Fruit fly (Drosophila melanogaster) whole organism, adult: ENCODE data around the gene CG17717.

Source experiments
- CG12768 ChIP-seq: fragments of 200-800 bp; sonication (Bioruptor generic); optimal IDR thresholded peaks from 2 replicates; lab custom pipeline; 2017; ENCODE audit warnings: missing biosample characterization, missing genetic modification characterization, mild to moderate bottlenecking, moderate library complexity, missing genetic modification reagents
- CG1620 ChIP-seq: fragments of 200-800 bp; sonication (Bioruptor generic); optimal IDR thresholded peaks from 2 replicates; lab custom pipeline; 2016; ENCODE audit warnings: missing biosample characterization, missing genetic modification characterization
- CG33017 ChIP-seq: fragments of 200-800 bp; sonication (Bioruptor generic); optimal IDR thresholded peaks from 2 replicates; lab custom pipeline; 2018; ENCODE audit warnings: missing biosample characterization, mild to moderate bottlenecking, missing genetic modification characterization, moderate library complexity
- CG5204 ChIP-seq: fragments of 200-800 bp; sonication (Bioruptor generic); optimal IDR thresholded peaks from 2 replicates; lab custom pipeline; 2016; ENCODE audit warnings: missing biosample characterization, missing genetic modification characterization
- CG7101 ChIP-seq: fragments of 200-800 bp; sonication (Bioruptor generic); optimal IDR thresholded peaks from 2 replicates; lab custom pipeline; 2018; ENCODE audit warnings: missing biosample characterization, mild to moderate bottlenecking, missing genetic modification characterization, moderate library complexity
- Clk ChIP-seq: fragments of 200-800 bp; sonication (Bioruptor generic); optimal IDR thresholded peaks from 2 replicates; lab custom pipeline; 2017; ENCODE audit warnings: missing biosample characterization, missing genetic modification characterization
- Crg-1 ChIP-seq: fragments of 200-800 bp; sonication (Bioruptor generic); optimal IDR thresholded peaks from 2 replicates; lab custom pipeline; 2016; ENCODE audit warnings: missing biosample characterization, missing genetic modification characterization
- Mnt ChIP-seq: fragments of 200-800 bp; sonication (Bioruptor generic); optimal IDR thresholded peaks from 2 replicates; lab custom pipeline; 2016; ENCODE audit warnings: missing biosample characterization, mild to moderate bottlenecking, missing genetic modification characterization
- bab1 ChIP-seq: fragments of 200-800 bp; sonication (Bioruptor generic); optimal IDR thresholded peaks from 3 replicates; lab custom pipeline; 2019; ENCODE audit warnings: missing biosample characterization, mild to moderate bottlenecking, missing genetic modification characterization, moderate library complexity
- cic ChIP-seq: fragments of 200-800 bp; sonication (Bioruptor generic); optimal IDR thresholded peaks from 2 replicates; lab custom pipeline; 2017; ENCODE audit warnings: missing biosample characterization, mild to moderate bottlenecking, missing genetic modification characterization, moderate library complexity
- kay ChIP-seq: fragments of 200-800 bp; sonication (Bioruptor generic); peaks from one replicate; lab custom pipeline; 2016; ENCODE audit warnings: missing biosample characterization, missing genetic modification characterization, borderline replicate concordance
- ovo ChIP-seq: fragments of 200-800 bp; sonication (Bioruptor generic); optimal IDR thresholded peaks from 2 replicates; lab custom pipeline; 2016; ENCODE audit warnings: missing biosample characterization, missing genetic modification characterization
- pad ChIP-seq: fragments of 200-800 bp; sonication (Bioruptor generic); optimal IDR thresholded peaks from 3 replicates; lab custom pipeline; 2017; ENCODE audit warnings: missing biosample characterization, missing genetic modification characterization, mild to moderate bottlenecking, moderate library complexity, missing genetic modification reagents
- tj ChIP-seq: fragments of 200-800 bp; sonication (Bioruptor generic); optimal IDR thresholded peaks from 3 replicates; lab custom pipeline; 2017; ENCODE audit warnings: missing biosample characterization, mild to moderate bottlenecking, missing genetic modification characterization, moderate library complexity

DNA sequence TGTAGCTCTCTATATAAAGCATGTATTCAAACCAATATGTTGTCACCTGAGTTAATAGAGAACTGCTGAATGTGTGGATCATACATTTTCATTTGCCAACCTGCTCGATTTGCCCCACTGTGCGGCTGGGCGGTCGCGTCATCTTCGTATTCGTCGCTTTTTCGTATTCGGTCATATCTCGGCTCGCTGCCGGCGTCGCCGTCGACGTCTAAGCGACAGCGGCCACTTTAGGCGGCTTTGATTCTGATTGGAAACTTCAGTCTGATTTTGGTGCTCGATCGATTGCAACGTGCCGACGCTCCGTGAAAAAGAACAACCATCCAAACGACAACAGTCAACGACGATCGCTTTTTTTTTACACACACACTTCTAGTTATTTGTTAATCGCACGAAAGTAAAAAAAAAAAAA, 43.2 kb upstream of the CG17717 start:
- no peak for TF ChIP-seq kay (GFP tag; lab: Kevin White, UChicago)
- TF ChIP-seq CG12768 (GFP tag; lab: Kevin White, UChicago) = no peak
- no peak for TF ChIP-seq CG7101
- TF ChIP-seq bab1 (GFP tag; lab: Kevin White, UChicago) = peak; percentile 41
- TF ChIP-seq Crg-1 (GFP tag; lab: Kevin White, UChicago) = no peak
- no peak for TF ChIP-seq pad (GFP tag; lab: Kevin White, UChicago)
- no peak for TF ChIP-seq Clk (GFP tag; lab: Kevin White, UChicago)
- TF ChIP-seq Mnt (GFP tag; lab: Kevin White, UChicago) = no peak
- no peak for TF ChIP-seq CG33017
- TF ChIP-seq cic (GFP tag; lab: Kevin White, UChicago) = no peak
- TF ChIP-seq tj (GFP tag; lab: Kevin White, UChicago) = peak; percentile 49
- no peak for TF ChIP-seq CG5204 (GFP tag; lab: Kevin White, UChicago)
- no peak for TF ChIP-seq ovo (GFP tag; lab: Kevin White, UChicago)
- no peak for TF ChIP-seq CG1620 (GFP tag; lab: Kevin White, UChicago)
